Worm (Caenorhabditis elegans) whole organism, L1 larva: ENCODE data around the gene str-233.
A peak's percentile ranks its signal among the peaks of the same experiment; 100 is the strongest.

Experiments
- C04F5.9 ChIP-seq: sonication (generic microtip); optimal IDR thresholded peaks from 2 replicates; lab custom pipeline; 2016; ENCODE audit warnings: missing genetic modification characterization, missing compliant biosample characterization
- Y116A8C.19 ChIP-seq: sonication (generic microtip); optimal IDR thresholded peaks from 2 replicates; lab custom pipeline; 2016; ENCODE audit warnings: missing compliant biosample characterization, missing genetic modification characterization, borderline replicate concordance
- alr-1 ChIP-seq: fragments of 200-800 bp; sonication (Bioruptor generic); optimal IDR thresholded peaks from 2 replicates; lab custom pipeline; 2018; ENCODE audit warnings: borderline replicate concordance, mild to moderate bottlenecking, missing genetic modification characterization, missing compliant biosample characterization
- aly-2 ChIP-seq: fragments of 150-350 bp; optimal IDR thresholded peaks from 2 replicates; lab custom pipeline; 2014; ENCODE audit warnings: missing biosample characterization, missing genetic modification characterization
- ama-1 ChIP-seq: fragments of 150-350 bp; optimal IDR thresholded peaks from 2 replicates; lab custom pipeline; 2014
- blmp-1 ChIP-seq: fragments of 150-350 bp; optimal IDR thresholded peaks from 2 replicates; lab custom pipeline; 2014; ENCODE audit warnings: missing biosample characterization, missing genetic modification characterization
- ceh-82 ChIP-seq, 3 experiments: fragments of 150-350 bp in 1 of 3; sonication (generic microtip) in 2 of 3; optimal IDR thresholded peaks; 2 replicates each; lab custom pipeline; 2014 to 2017; ENCODE audit warnings: missing biosample characterization in 3 of 3, missing genetic modification characterization in 3 of 3
- ceh-88 ChIP-seq: fragments of 200-800 bp; sonication (Bioruptor generic); IDR thresholded peaks from 2 replicates; pipeline ENCODE4 v1.3.6; 2022; ENCODE audit warnings: missing genetic modification characterization, missing compliant biosample characterization
- ceh-90 ChIP-seq: sonication (generic microtip); optimal IDR thresholded peaks from 2 replicates; lab custom pipeline; 2016; ENCODE audit warnings: missing genetic modification characterization, missing compliant biosample characterization
- ces-1 ChIP-seq: fragments of 150-350 bp; optimal IDR thresholded peaks from 2 replicates; lab custom pipeline; 2014; ENCODE audit warnings: missing biosample characterization, missing genetic modification reagents, missing genetic modification characterization
- egl-13 ChIP-seq: sonication (generic microtip); optimal IDR thresholded peaks from 2 replicates; lab custom pipeline; 2016; ENCODE audit warnings: missing genotype, missing genetic modification reagents, missing genetic modification characterization, missing compliant biosample characterization
- elt-2 ChIP-seq: sonication (generic microtip); optimal IDR thresholded peaks from 2 replicates; lab custom pipeline; 2016; ENCODE audit warnings: missing genetic modification characterization, mild to moderate bottlenecking, inconsistent platforms, missing compliant biosample characterization, missing genetic modification reagents
- fkh-10 ChIP-seq: sonication (generic microtip); optimal IDR thresholded peaks from 2 replicates; lab custom pipeline; 2017; ENCODE audit warnings: missing biosample characterization, missing genetic modification reagents, missing genetic modification characterization
- fkh-4 ChIP-seq: sonication (generic microtip); optimal IDR thresholded peaks from 2 replicates; lab custom pipeline; 2016; ENCODE audit warnings: missing compliant biosample characterization, missing genetic modification characterization, borderline replicate concordance
- fkh-8 ChIP-seq: sonication (generic microtip); optimal IDR thresholded peaks from 2 replicates; lab custom pipeline; 2016; ENCODE audit warnings: mild to moderate bottlenecking, missing genetic modification characterization, missing compliant biosample characterization
- fos-1 ChIP-seq: fragments of 150-350 bp; optimal IDR thresholded peaks from 2 replicates; lab custom pipeline; 2014; ENCODE audit warnings: missing biosample characterization, missing genetic modification characterization
- grh-1 ChIP-seq: fragments of 200-800 bp; sonication (Bioruptor generic); IDR thresholded peaks from 2 replicates; pipeline ENCODE4 v1.3.6; 2022; ENCODE audit warnings: missing genetic modification reagents, missing genetic modification characterization, missing compliant biosample characterization
- hlh-4 ChIP-seq: sonication (generic microtip); optimal IDR thresholded peaks from 2 replicates; lab custom pipeline; 2016; ENCODE audit warnings: mild to moderate bottlenecking, missing genetic modification characterization, missing compliant biosample characterization
- hpl-2 ChIP-seq: fragments of 150-350 bp; optimal IDR thresholded peaks from 2 replicates; lab custom pipeline; 2014; ENCODE audit warnings: missing biosample characterization, missing genetic modification reagents, missing genetic modification characterization
- irx-1 ChIP-seq: sonication (generic microtip); optimal IDR thresholded peaks from 2 replicates; lab custom pipeline; 2016; ENCODE audit warnings: missing genetic modification characterization, missing compliant biosample characterization
- isw-1 ChIP-seq: fragments of 200-800 bp; sonication (Bioruptor generic); IDR thresholded peaks from 2 replicates; pipeline ENCODE4 v1.3.6; 2022; ENCODE audit warnings: missing genetic modification characterization, missing compliant biosample characterization
- lin-13 ChIP-seq: fragments of 150-350 bp; optimal IDR thresholded peaks from 2 replicates; lab custom pipeline; 2014; ENCODE audit warnings: missing biosample characterization, missing genetic modification reagents, missing genetic modification characterization
- lin-35 ChIP-seq, 2 experiments: fragments of 150-350 bp; optimal IDR thresholded peaks; 2 replicates each; lab custom pipeline; 2014; ENCODE audit warnings: missing biosample characterization in 2 of 2, missing genetic modification characterization in 2 of 2, missing genetic modification reagents in 2 of 2
- lin-39 ChIP-seq: fragments of 150-350 bp; optimal IDR thresholded peaks from 2 replicates; lab custom pipeline; 2014; ENCODE audit warnings: missing biosample characterization, missing genetic modification reagents, missing genetic modification characterization
- lir-3 ChIP-seq: sonication (generic microtip); optimal IDR thresholded peaks from 2 replicates; lab custom pipeline; 2016; ENCODE audit warnings: mild to moderate bottlenecking, missing genetic modification characterization, moderate library complexity, missing compliant biosample characterization; ENCODE audit not compliant: poor library complexity
- lsy-2 ChIP-seq, 2 experiments: fragments of 150-350 bp; optimal IDR thresholded peaks; 2 replicates each; lab custom pipeline; 2014; ENCODE audit warnings: missing biosample characterization in 2 of 2, missing genetic modification characterization in 2 of 2
- mdl-1 ChIP-seq, 2 experiments: fragments of 150-350 bp; optimal IDR thresholded peaks; 2 replicates each; lab custom pipeline; 2014 to 2017; ENCODE audit warnings: missing biosample characterization in 2 of 2, missing genetic modification characterization in 2 of 2, inconsistent platforms in 1 of 2
- nhr-12 ChIP-seq: sonication (generic microtip); optimal IDR thresholded peaks from 2 replicates; lab custom pipeline; 2017; ENCODE audit warnings: missing biosample characterization, missing genetic modification characterization
- nhr-19 ChIP-seq: fragments of 200-800 bp; sonication (Bioruptor generic); conservative IDR thresholded peaks from 2 replicates; pipeline ENCODE4 v1.3.6; 2022; ENCODE audit warnings: missing genetic modification characterization, missing compliant biosample characterization
- nhr-20 ChIP-seq: sonication (generic microtip); optimal IDR thresholded peaks from 2 replicates; lab custom pipeline; 2016; ENCODE audit warnings: mild to moderate bottlenecking, missing genetic modification characterization, missing compliant biosample characterization
- nhr-28 ChIP-seq: fragments of 150-350 bp; optimal IDR thresholded peaks from 2 replicates; lab custom pipeline; 2014; ENCODE audit warnings: missing biosample characterization, missing genetic modification characterization
- nhr-47 ChIP-seq: sonication (generic microtip); optimal IDR thresholded peaks from 2 replicates; lab custom pipeline; 2016; ENCODE audit warnings: mild to moderate bottlenecking, missing genetic modification characterization, moderate library complexity, missing compliant biosample characterization
- nhr-71 ChIP-seq: sonication (generic microtip); optimal IDR thresholded peaks from 2 replicates; lab custom pipeline; 2016; ENCODE audit warnings: mild to moderate bottlenecking, missing genetic modification characterization, moderate library complexity, missing compliant biosample characterization
- nhr-76 ChIP-seq: sonication (generic microtip); optimal IDR thresholded peaks from 2 replicates; lab custom pipeline; 2017; ENCODE audit warnings: missing biosample characterization, missing genetic modification characterization
- nhr-77 ChIP-seq: fragments of 150-350 bp; optimal IDR thresholded peaks from 2 replicates; lab custom pipeline; 2014; ENCODE audit warnings: missing biosample characterization, missing genetic modification characterization
- nhr-84 ChIP-seq: sonication (generic microtip); optimal IDR thresholded peaks from 2 replicates; lab custom pipeline; 2017; ENCODE audit warnings: missing biosample characterization, missing genetic modification characterization
- nhr-85 ChIP-seq: sonication (generic microtip); peaks from one replicate; lab custom pipeline; 2016; ENCODE audit warnings: missing genetic modification characterization, inconsistent platforms, missing compliant biosample characterization
- nhr-90 ChIP-seq: sonication (generic microtip); optimal IDR thresholded peaks from 2 replicates; lab custom pipeline; 2016; ENCODE audit warnings: mild to moderate bottlenecking, missing genetic modification characterization, missing compliant biosample characterization; ENCODE audit not compliant: poor library complexity
- pax-3 ChIP-seq: fragments of 200-800 bp; sonication (Bioruptor generic); optimal IDR thresholded peaks from 2 replicates; lab custom pipeline; 2018; ENCODE audit warnings: mild to moderate bottlenecking, missing genetic modification characterization, moderate library complexity, missing compliant biosample characterization
- pqm-1 ChIP-seq: sonication (generic microtip); optimal IDR thresholded peaks from 3 replicates; lab custom pipeline; 2017; ENCODE audit warnings: missing biosample characterization, missing genetic modification characterization
- rnt-1 ChIP-seq: sonication (generic microtip); optimal IDR thresholded peaks from 2 replicates; lab custom pipeline; 2016; ENCODE audit warnings: mild to moderate bottlenecking, missing genetic modification characterization, moderate library complexity, missing compliant biosample characterization
- snpc-4 ChIP-seq: fragments of 150-350 bp; optimal IDR thresholded peaks from 2 replicates; lab custom pipeline; 2014; ENCODE audit warnings: missing biosample characterization, missing genetic modification characterization
- sox-4 ChIP-seq: sonication (generic microtip); optimal IDR thresholded peaks from 2 replicates; lab custom pipeline; 2016; ENCODE audit warnings: missing genetic modification characterization, missing compliant biosample characterization
- sptf-1 ChIP-seq: fragments of 150-350 bp; optimal IDR thresholded peaks from 2 replicates; lab custom pipeline; 2014; ENCODE audit warnings: missing biosample characterization, missing genetic modification characterization
- sup-37 ChIP-seq: fragments of 200-800 bp; sonication (Bioruptor generic); optimal IDR thresholded peaks from 2 replicates; lab custom pipeline; 2018; ENCODE audit warnings: mild to moderate bottlenecking, missing genetic modification characterization, missing compliant biosample characterization
- swsn-7 ChIP-seq: sonication (generic microtip); optimal IDR thresholded peaks from 2 replicates; lab custom pipeline; 2016; ENCODE audit warnings: missing genetic modification characterization, missing compliant biosample characterization
- tbx-2 ChIP-seq: sonication (generic microtip); optimal IDR thresholded peaks from 2 replicates; lab custom pipeline; 2016; ENCODE audit warnings: missing genetic modification characterization, missing compliant biosample characterization
- tlp-1 ChIP-seq: fragments of 150-350 bp; optimal IDR thresholded peaks from 2 replicates; lab custom pipeline; 2014; ENCODE audit warnings: missing biosample characterization, missing genetic modification characterization
- unc-62 ChIP-seq: fragments of 150-350 bp; optimal IDR thresholded peaks from 2 replicates; lab custom pipeline; 2014; ENCODE audit warnings: missing biosample characterization, missing genetic modification reagents, missing genetic modification characterization
- unc-86 ChIP-seq: sonication (generic microtip); optimal IDR thresholded peaks from 2 replicates; lab custom pipeline; 2016; ENCODE audit warnings: missing genetic modification characterization, missing compliant biosample characterization
- unc-98 ChIP-seq: fragments of 200-800 bp; sonication (Bioruptor generic); IDR thresholded peaks from 2 replicates; pipeline ENCODE4 v1.3.6; 2022; ENCODE audit warnings: missing genetic modification characterization, missing compliant biosample characterization
- vab-15 ChIP-seq: sonication (generic microtip); optimal IDR thresholded peaks from 2 replicates; lab custom pipeline; 2017; ENCODE audit warnings: missing genotype, mild to moderate bottlenecking, missing genetic modification characterization, missing compliant biosample characterization
- xbp-1 ChIP-seq: sonication (generic microtip); optimal IDR thresholded peaks from 2 replicates; lab custom pipeline; 2016; ENCODE audit warnings: missing genetic modification characterization, missing compliant biosample characterization
- zag-1 ChIP-seq: fragments of 150-350 bp; optimal IDR thresholded peaks from 2 replicates; lab custom pipeline; 2014; ENCODE audit warnings: missing biosample characterization, missing genetic modification characterization
- ztf-4 ChIP-seq: fragments of 150-350 bp; optimal IDR thresholded peaks from 2 replicates; lab custom pipeline; 2014; ENCODE audit warnings: missing biosample characterization, missing genetic modification characterization

str-233 gene

ce11 chrV:16045837-16046236 is 36.4 kb upstream of the str-233 start, which contains the start of gene T10C6.15:
Gene T10C6.15, minus strand, starts transcription at chrV:16045940.
- TF ChIP-seq C04F5.9 (tag; lab: Kevin White, UChicago) (no peak), fos-1 (no peak), sptf-1 (tag; lab: Kevin White, UChicago) (no peak), nhr-84 (tag; lab: Kevin White, UChicago) (no peak), fkh-8 (no peak), mdl-1 (tag; optimal IDR thresholded peaks at IDR 0.05; lab: Kevin White, UChicago) (peak in 1 of 2 experiments; percentile 50), lin-13 (GFP tag; lab: Kevin White, UChicago) (no peak), elt-2 (tag; lab: Kevin White, UChicago) (peak; percentile 99), fkh-10 (GFP tag; lab: Kevin White, UChicago) (no peak), irx-1 (no peak), lir-3 (tag; lab: Kevin White, UChicago) (no peak), nhr-71 (tag; lab: Kevin White, UChicago) (peak; percentile 68), nhr-19 (GFP tag; lab: Robert Waterston, UW) (peak; percentile 32), grh-1 (GFP tag; lab: Robert Waterston, UW) (no peak), blmp-1 (tag; lab: Kevin White, UChicago) (no peak), ces-1 (GFP tag; lab: Kevin White, UChicago) (no peak), swsn-7 (tag; lab: Kevin White, UChicago) (no peak), nhr-77 (tag; lab: Kevin White, UChicago) (no peak), lin-35 (GFP tag; optimal IDR thresholded peaks at IDR 0.05; lab: Kevin White, UChicago) (peak in 1 of 2 experiments; percentile 76), hlh-4 (no peak), unc-86 (tag; lab: Kevin White, UChicago) (no peak), unc-98 (GFP tag; lab: Robert Waterston, UW) (no peak), nhr-85 (tag; lab: Kevin White, UChicago) (peak; percentile 30), isw-1 (GFP tag; lab: Robert Waterston, UW) (no peak), nhr-20 (tag; lab: Kevin White, UChicago) (peak; percentile 67), unc-62 (GFP tag; lab: Kevin White, UChicago) (no peak), egl-13 (tag; lab: Kevin White, UChicago) (no peak), pax-3 (tag; lab: Kevin White, UChicago) (peak; percentile 49), ceh-82 (tag; optimal IDR thresholded peaks at IDR 0.05; lab: Kevin White, UChicago) (no peak), ztf-4 (tag; lab: Kevin White, UChicago) (no peak), alr-1 (no peak), ama-1 (lab: Kevin White, UChicago) (no peak), tbx-2 (no peak), snpc-4 (tag; lab: Kevin White, UChicago) (no peak), lin-39 (tag; lab: Kevin White, UChicago) (no peak), zag-1 (tag; lab: Kevin White, UChicago) (no peak), ceh-90 (tag; lab: Kevin White, UChicago) (no peak), tlp-1 (tag; lab: Kevin White, UChicago) (no peak), nhr-76 (tag; lab: Kevin White, UChicago) (no peak), hpl-2 (GFP tag; lab: Kevin White, UChicago) (peak; percentile 58), rnt-1 (tag; lab: Kevin White, UChicago) (no peak), vab-15 (no peak), nhr-90 (tag; lab: Kevin White, UChicago) (peak; percentile 63), pqm-1 (tag; lab: Kevin White, UChicago) (no peak), sup-37 (GFP tag; lab: Kevin White, UChicago) (no peak), xbp-1 (no peak), ceh-88 (GFP tag; lab: Robert Waterston, UW) (no peak), nhr-12 (tag; lab: Kevin White, UChicago) (no peak), sox-4 (tag; lab: Kevin White, UChicago) (no peak), aly-2 (no peak), fkh-4 (tag; lab: Kevin White, UChicago) (no peak), nhr-28 (tag; lab: Kevin White, UChicago) (no peak), lsy-2 (tag; optimal IDR thresholded peaks at IDR 0.05; lab: Kevin White, UChicago) (no peak), Y116A8C.19 (tag; lab: Kevin White, UChicago) (no peak), nhr-47 (tag; lab: Kevin White, UChicago) (no peak)
